Worm (Caenorhabditis elegans) whole organism, late embryonic: ENCODE data around the gene F55G1.7.

ENCODE experiments used
- C08G9.2 ChIP-seq: sonication (generic microtip); optimal IDR thresholded peaks from 2 replicates; lab custom pipeline; 2016; ENCODE audit warnings: mild to moderate bottlenecking, missing genetic modification characterization, moderate library complexity, missing compliant biosample characterization
- K02D7.2 ChIP-seq: sonication (generic microtip); optimal IDR thresholded peaks from 2 replicates; lab custom pipeline; 2017; ENCODE audit warnings: mild to moderate bottlenecking, missing genetic modification characterization, missing compliant biosample characterization
- K09A11.1 ChIP-seq: sonication (generic microtip); optimal IDR thresholded peaks from 2 replicates; lab custom pipeline; 2017; ENCODE audit warnings: antibody characterized with exemption, mild to moderate bottlenecking, missing genetic modification characterization, missing compliant biosample characterization; ENCODE audit not compliant: insufficient read depth
- T23F11.4 ChIP-seq: fragments of 200-800 bp; sonication (Bioruptor generic); optimal IDR thresholded peaks from 2 replicates; lab custom pipeline; 2018; ENCODE audit warnings: mild to moderate bottlenecking, missing genetic modification characterization, missing compliant biosample characterization
- ahr-1 ChIP-seq: sonication (generic microtip); optimal IDR thresholded peaks from 2 replicates; lab custom pipeline; 2016; ENCODE audit warnings: missing genetic modification characterization, missing compliant biosample characterization
- ceh-14 ChIP-seq: sonication (generic microtip); optimal IDR thresholded peaks from 2 replicates; lab custom pipeline; 2016; ENCODE audit warnings: missing genotype, missing genetic modification characterization, missing compliant biosample characterization
- ceh-18 ChIP-seq: sonication (generic microtip); optimal IDR thresholded peaks from 2 replicates; lab custom pipeline; 2016; ENCODE audit warnings: missing genetic modification characterization, missing compliant biosample characterization
- ceh-19 ChIP-seq: fragments of 200-800 bp; sonication (Bioruptor generic); optimal IDR thresholded peaks from 2 replicates; lab custom pipeline; 2018; ENCODE audit warnings: mild to moderate bottlenecking, missing genetic modification characterization, missing compliant biosample characterization
- ceh-2 ChIP-seq: sonication (generic microtip); optimal IDR thresholded peaks from 2 replicates; lab custom pipeline; 2016; ENCODE audit warnings: missing genotype, missing genetic modification characterization, missing compliant biosample characterization
- ceh-24 ChIP-seq: sonication (generic microtip); optimal IDR thresholded peaks from 2 replicates; lab custom pipeline; 2016; ENCODE audit warnings: mild to moderate bottlenecking, missing genetic modification characterization, missing compliant biosample characterization
- ceh-31 ChIP-seq: sonication (generic microtip); optimal IDR thresholded peaks from 2 replicates; lab custom pipeline; 2016; ENCODE audit warnings: missing genetic modification characterization, missing compliant biosample characterization
- ceh-34 ChIP-seq: sonication (generic microtip); optimal IDR thresholded peaks from 2 replicates; lab custom pipeline; 2016; ENCODE audit warnings: mild to moderate bottlenecking, missing genetic modification characterization, missing compliant biosample characterization
- ceh-45 ChIP-seq: fragments of 200-800 bp; sonication (Bioruptor generic); IDR thresholded peaks from 2 replicates; pipeline ENCODE4 v1.3.6; 2022; ENCODE audit warnings: missing genetic modification reagents, missing genetic modification characterization, missing compliant biosample characterization
- ceh-6 ChIP-seq: fragments of 200-800 bp; sonication (Bioruptor generic); optimal IDR thresholded peaks from 2 replicates; lab custom pipeline; 2018; ENCODE audit warnings: mild to moderate bottlenecking, missing genetic modification characterization, missing compliant biosample characterization
- ceh-9 ChIP-seq: sonication (generic microtip); optimal IDR thresholded peaks from 2 replicates; lab custom pipeline; 2016; ENCODE audit warnings: mild to moderate bottlenecking, missing genetic modification characterization, inconsistent platforms, missing compliant biosample characterization
- dmd-4 ChIP-seq: sonication (generic microtip); optimal IDR thresholded peaks from 2 replicates; lab custom pipeline; 2016; ENCODE audit warnings: borderline replicate concordance, missing genetic modification characterization, missing compliant biosample characterization
- dve-1 ChIP-seq: sonication (generic microtip); optimal IDR thresholded peaks from 2 replicates; lab custom pipeline; 2017; ENCODE audit warnings: antibody characterized with exemption, mild to moderate bottlenecking, missing genetic modification characterization, missing compliant biosample characterization
- elt-2 ChIP-seq: sonication (generic microtip); optimal IDR thresholded peaks from 2 replicates; lab custom pipeline; 2016; ENCODE audit warnings: missing genetic modification reagents, missing genetic modification characterization, missing compliant biosample characterization
- ets-4 ChIP-seq: sonication (generic microtip); optimal IDR thresholded peaks from 2 replicates; lab custom pipeline; 2016; ENCODE audit warnings: missing genetic modification characterization, missing compliant biosample characterization
- fax-1 ChIP-seq: sonication (generic microtip); optimal IDR thresholded peaks from 2 replicates; lab custom pipeline; 2016; ENCODE audit warnings: missing genotype, missing genetic modification characterization, missing compliant biosample characterization
- fkh-10 ChIP-seq: fragments of 150-350 bp; optimal IDR thresholded peaks from 2 replicates; lab custom pipeline; 2014; ENCODE audit warnings: missing biosample characterization, missing genetic modification reagents, missing genetic modification characterization
- hlh-15 ChIP-seq: sonication (generic microtip); optimal IDR thresholded peaks from 2 replicates; lab custom pipeline; 2016; ENCODE audit warnings: missing genetic modification characterization, missing compliant biosample characterization
- hlh-30 ChIP-seq: sonication (generic microtip); optimal IDR thresholded peaks from 2 replicates; lab custom pipeline; 2017; ENCODE audit warnings: antibody characterized with exemption, missing genetic modification characterization, missing compliant biosample characterization; ENCODE audit not compliant: insufficient read depth
- hlh-6 ChIP-seq: sonication (generic microtip); optimal IDR thresholded peaks from 2 replicates; lab custom pipeline; 2016; ENCODE audit warnings: missing genotype, missing genetic modification characterization, missing compliant biosample characterization
- hlh-8 ChIP-seq: sonication (generic microtip); optimal IDR thresholded peaks from 2 replicates; lab custom pipeline; 2016; ENCODE audit warnings: missing genotype, missing genetic modification characterization, missing compliant biosample characterization
- lim-6 ChIP-seq: sonication (generic microtip); optimal IDR thresholded peaks from 2 replicates; lab custom pipeline; 2016; ENCODE audit warnings: missing genetic modification characterization, missing compliant biosample characterization
- madf-2 ChIP-seq: sonication (generic microtip); optimal IDR thresholded peaks from 2 replicates; lab custom pipeline; 2017; ENCODE audit warnings: missing genetic modification characterization, missing compliant biosample characterization
- mec-3 ChIP-seq: sonication (generic microtip); optimal IDR thresholded peaks from 2 replicates; lab custom pipeline; 2016; ENCODE audit warnings: borderline replicate concordance, missing genetic modification characterization, missing compliant biosample characterization
- nfya-1 ChIP-seq: sonication (generic microtip); optimal IDR thresholded peaks from 2 replicates; lab custom pipeline; 2017; ENCODE audit warnings: missing genetic modification characterization, mild to moderate bottlenecking, missing compliant biosample characterization, antibody characterized with exemption, moderate library complexity
- pag-3 ChIP-seq: sonication (generic microtip); optimal IDR thresholded peaks from 2 replicates; lab custom pipeline; 2016; ENCODE audit warnings: missing compliant biosample characterization, missing genetic modification characterization, borderline replicate concordance
- pax-1 ChIP-seq: fragments of 150-350 bp; optimal IDR thresholded peaks from 2 replicates; lab custom pipeline; 2014; ENCODE audit warnings: missing biosample characterization, missing genetic modification characterization
- pqm-1 ChIP-seq: sonication (generic microtip); optimal IDR thresholded peaks from 2 replicates; lab custom pipeline; 2016; ENCODE audit warnings: missing genetic modification characterization, missing compliant biosample characterization
- pros-1 ChIP-seq: fragments of 150-350 bp; optimal IDR thresholded peaks from 2 replicates; lab custom pipeline; 2014; ENCODE audit warnings: missing biosample characterization, missing genetic modification reagents, missing genetic modification characterization
- ref-2 ChIP-seq: sonication (generic microtip); optimal IDR thresholded peaks from 2 replicates; lab custom pipeline; 2016; ENCODE audit warnings: missing genetic modification characterization, missing compliant biosample characterization
- rnt-1 ChIP-seq: sonication (generic microtip); optimal IDR thresholded peaks from 2 replicates; lab custom pipeline; 2016; ENCODE audit warnings: missing genetic modification characterization, missing compliant biosample characterization
- sdc-2 ChIP-seq: sonication (generic microtip); optimal IDR thresholded peaks from 2 replicates; lab custom pipeline; 2016; ENCODE audit warnings: missing genotype, missing genetic modification characterization, missing compliant biosample characterization
- sox-2 ChIP-seq: fragments of 200-800 bp; sonication (Bioruptor generic); IDR thresholded peaks from 2 replicates; pipeline ENCODE4 v1.3.6; 2022; ENCODE audit warnings: missing genetic modification reagents, missing genetic modification characterization, missing compliant biosample characterization
- syd-9 ChIP-seq: sonication (generic microtip); optimal IDR thresholded peaks from 2 replicates; lab custom pipeline; 2016; ENCODE audit warnings: mild to moderate bottlenecking, missing genetic modification characterization, moderate library complexity, missing compliant biosample characterization
- tbx-2 ChIP-seq: sonication (generic microtip); optimal IDR thresholded peaks from 2 replicates; lab custom pipeline; 2016; ENCODE audit warnings: missing genetic modification characterization, missing compliant biosample characterization
- tbx-7 ChIP-seq: sonication (generic microtip); optimal IDR thresholded peaks from 2 replicates; lab custom pipeline; 2016; ENCODE audit warnings: missing genotype, missing genetic modification characterization, missing compliant biosample characterization
- ttx-3 ChIP-seq: sonication (generic microtip); optimal IDR thresholded peaks from 2 replicates; lab custom pipeline; 2016; ENCODE audit warnings: missing genetic modification reagents, missing genetic modification characterization, missing compliant biosample characterization
- unc-42 ChIP-seq: sonication (generic microtip); optimal IDR thresholded peaks from 2 replicates; lab custom pipeline; 2016; ENCODE audit warnings: missing genotype, missing genetic modification characterization, missing compliant biosample characterization
- unc-55 ChIP-seq: sonication (generic microtip); optimal IDR thresholded peaks from 2 replicates; lab custom pipeline; 2017; ENCODE audit warnings: missing biosample characterization, missing genetic modification reagents, missing genetic modification characterization
- unc-86 ChIP-seq: sonication (generic microtip); optimal IDR thresholded peaks from 2 replicates; lab custom pipeline; 2016; ENCODE audit warnings: missing genetic modification characterization, missing compliant biosample characterization
- ztf-16 ChIP-seq: sonication (generic microtip); optimal IDR thresholded peaks from 2 replicates; lab custom pipeline; 2017; ENCODE audit warnings: missing genetic modification characterization, missing compliant biosample characterization

Gene F55G1.7

DNA sequence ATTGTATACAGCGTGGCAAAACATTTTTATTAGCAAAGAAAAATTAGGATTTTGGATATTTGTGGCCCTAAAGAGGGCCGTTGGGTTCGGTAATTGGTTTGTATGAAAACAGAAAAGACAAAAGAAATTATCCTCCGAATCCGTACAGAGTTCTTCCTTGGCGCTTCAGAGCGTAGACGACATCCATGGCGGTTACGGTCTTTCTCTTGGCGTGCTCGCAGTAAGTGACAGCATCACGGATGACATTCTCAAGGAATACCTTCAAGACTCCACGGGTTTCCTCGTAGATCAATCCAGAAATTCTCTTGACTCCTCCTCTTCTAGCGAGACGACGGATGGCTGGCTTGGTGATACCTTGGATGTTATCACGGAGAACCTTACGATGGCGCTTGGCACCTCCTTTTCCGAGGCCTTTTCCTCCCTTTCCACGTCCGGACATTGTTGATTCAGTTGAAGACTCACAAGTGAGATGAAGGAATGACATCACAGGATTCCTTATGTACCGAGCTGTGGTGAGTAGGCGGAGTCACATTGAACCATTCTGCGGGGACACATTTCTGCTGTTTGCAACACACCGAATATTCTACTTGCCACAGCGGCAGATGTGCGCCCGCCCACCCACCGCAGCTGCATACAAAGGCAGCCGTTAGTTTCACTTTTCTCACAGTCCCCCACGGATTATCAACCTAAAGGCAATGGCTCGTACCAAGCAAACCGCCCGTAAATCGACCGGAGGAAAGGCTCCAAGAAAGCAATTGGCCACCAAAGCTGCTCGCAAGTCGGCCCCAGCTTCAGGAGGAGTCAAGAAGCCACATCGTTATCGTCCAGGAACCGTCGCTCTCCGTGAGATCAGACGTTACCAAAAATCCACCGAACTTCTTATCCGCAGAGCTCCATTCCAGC is 18.2 kb upstream of the F55G1.7 start, which contains the start of the genes his-60 and his-59 (continued):
- TF ChIP-seq pros-1 (tag; lab: Kevin White, UChicago) (peak; percentile 31), pqm-1 (tag; lab: Kevin White, UChicago) (no peak), mec-3 (no peak), K09A11.1 (no peak), hlh-30 (tag; lab: Kevin White, UChicago) (peak; percentile 25), ceh-9 (tag; lab: Kevin White, UChicago) (no peak)

ce11 chrIV:7486201-7486947 is 16.7 kb upstream of the F55G1.7 start, which contains the start of the genes his-61 and his-62:
TSS of gene his-61 (minus strand) at chrIV:7486217.
TSS of gene his-62 (plus strand) at chrIV:7486545.
- no peak for TF ChIP-seq lim-6 (tag; lab: Kevin White, UChicago)
- TF ChIP-seq unc-42 (tag; lab: Kevin White, UChicago) = peak; percentile 43
- peak; percentile 38 for TF ChIP-seq ceh-14 (tag; lab: Kevin White, UChicago)
- TF ChIP-seq fkh-10 (GFP tag; lab: Kevin White, UChicago) = no peak
- TF ChIP-seq dve-1 = peak; percentile 90
- TF ChIP-seq ets-4 (tag; lab: Kevin White, UChicago) = peak; percentile 61
- no peak for TF ChIP-seq mec-3
- peak; percentile 46 for TF ChIP-seq madf-2
- peak; percentile 57 for TF ChIP-seq C08G9.2 (tag; lab: Kevin White, UChicago)
- TF ChIP-seq unc-55 (GFP tag; lab: Kevin White, UChicago) = peak; percentile 80
- TF ChIP-seq ceh-18 (tag; lab: Kevin White, UChicago) = peak; percentile 43
- TF ChIP-seq dmd-4 (tag; lab: Kevin White, UChicago) = peak; percentile 39
- peak; percentile 69 for TF ChIP-seq tbx-7 (tag; lab: Kevin White, UChicago)
- peak; percentile 78 for TF ChIP-seq pros-1 (tag; lab: Kevin White, UChicago)
- no peak for TF ChIP-seq K02D7.2 (tag; lab: Kevin White, UChicago)
- TF ChIP-seq sox-2 = peak; percentile 90
- peak; percentile 2 for TF ChIP-seq syd-9 (tag; lab: Kevin White, UChicago)
- peak; percentile 67 for TF ChIP-seq ref-2 (tag; lab: Kevin White, UChicago)
- peak; percentile 81 for TF ChIP-seq nfya-1 (tag; lab: Kevin White, UChicago)
- TF ChIP-seq rnt-1 = peak; percentile 65
- peak; percentile 60 for TF ChIP-seq ceh-2 (tag; lab: Kevin White, UChicago)
- TF ChIP-seq tbx-2 = peak; percentile 88
- TF ChIP-seq ceh-19 (GFP tag; lab: Kevin White, UChicago) = peak; percentile 40
- TF ChIP-seq T23F11.4 (GFP tag; lab: Kevin White, UChicago) = no peak
- peak; percentile 94 for TF ChIP-seq ceh-34
- TF ChIP-seq hlh-15 = no peak
- TF ChIP-seq ztf-16 = peak; percentile 44
- TF ChIP-seq ceh-31 (tag; lab: Kevin White, UChicago) = peak; percentile 95
- no peak for TF ChIP-seq ttx-3 (tag; lab: Kevin White, UChicago)
- TF ChIP-seq sdc-2 (tag; lab: Kevin White, UChicago) = peak; percentile 50
- TF ChIP-seq ceh-45 = peak; percentile 66; the same call in 1 of the 2 replicates
- peak; percentile 89 for TF ChIP-seq pax-1 (tag; lab: Kevin White, UChicago)
- no peak for TF ChIP-seq pag-3
- TF ChIP-seq ceh-6 = peak; percentile 15
- peak; percentile 65 for TF ChIP-seq unc-86 (tag; lab: Kevin White, UChicago)
- peak; percentile 38 for TF ChIP-seq ahr-1 (tag; lab: Kevin White, UChicago)
- peak; percentile 71 for TF ChIP-seq elt-2 (tag; lab: Kevin White, UChicago)
- TF ChIP-seq ceh-24 (tag; lab: Kevin White, UChicago) = no peak
- TF ChIP-seq hlh-6 (tag; lab: Kevin White, UChicago) = peak; percentile 36
- no peak for TF ChIP-seq fax-1 (tag; lab: Kevin White, UChicago)
- TF ChIP-seq hlh-8 = no peak
